Fruit fly (Drosophila melanogaster): ENCODE results near the gene CG46525.

CG46525 gene

DNA sequence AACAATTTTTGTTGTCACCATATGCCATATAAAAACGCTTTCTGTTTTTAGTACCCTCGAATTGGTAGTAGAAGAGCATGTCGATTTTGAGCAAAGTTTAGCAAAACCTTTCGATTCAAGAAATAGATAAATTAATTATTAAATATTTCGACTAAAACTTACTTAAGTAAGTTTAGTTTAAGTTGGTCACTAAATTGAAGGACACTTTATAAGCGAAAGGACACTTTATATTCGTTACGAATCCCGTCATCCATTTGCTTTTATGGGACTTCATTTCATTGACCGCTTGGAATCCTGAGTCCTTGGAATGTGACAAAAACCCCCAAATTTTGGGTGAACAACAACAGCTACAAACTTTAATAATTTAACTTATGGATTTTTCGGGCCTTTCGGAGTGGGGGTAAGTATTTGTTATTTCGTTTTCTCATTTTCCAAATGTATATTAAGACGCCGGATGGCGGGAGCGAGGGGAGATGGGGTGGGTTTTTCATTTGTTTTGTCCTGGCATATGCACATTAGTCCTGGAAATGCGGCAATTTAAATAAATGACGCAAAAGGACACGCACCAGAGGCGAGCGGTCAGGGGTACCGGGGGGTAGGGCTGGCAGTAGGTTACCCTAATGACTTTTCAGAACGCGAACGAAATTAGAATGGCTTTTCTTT lies 16.0 kb upstream of the CG46525 start (continued):
- peak; percentile 49; the same call in 2 of the 3 replicates for TF ChIP-seq CG14050 (GFP tag; IDR thresholded peaks at IDR 0.05)
- no peak for TF ChIP-seq rib (GFP tag; IDR thresholded peaks at IDR 0.05)
- TF ChIP-seq Gug (GFP tag; IDR thresholded peaks at IDR 0.05) = peak; percentile 35; the same call in 1 of the 4 replicates
- 0 out of 3 replicates have a peak, but pooled peaks have one; percentile 9 for TF ChIP-seq CG3726 (GFP tag; IDR thresholded peaks at IDR 0.05)
- peak; percentile 51 for TF ChIP-seq sd (tag; optimal IDR thresholded peaks at IDR 0.05)
- TF ChIP-seq D19B (GFP tag; optimal IDR thresholded peaks at IDR 0.05) = peak; percentile 59
- peak; percentile 12 for TF ChIP-seq CG6813 (GFP tag; optimal IDR thresholded peaks at IDR 0.05)
- peak; percentile 6 for TF ChIP-seq CG10147 (GFP tag; optimal IDR thresholded peaks at IDR 0.05)
- peak; percentile 68 for TF ChIP-seq row (GFP tag; IDR thresholded peaks at IDR 0.05)
- no peak for TF ChIP-seq zen2 (GFP tag; IDR thresholded peaks at IDR 0.05; ENCODE audit: partially characterized antibody)
- TF ChIP-seq Nf-YA (GFP tag; IDR thresholded peaks at IDR 0.05) = no peak
- peak; percentile 26 for TF ChIP-seq CG9727 (GFP tag; optimal IDR thresholded peaks at IDR 0.05)
- TF ChIP-seq tin (GFP tag; optimal IDR thresholded peaks at IDR 0.05) = peak; percentile 3
- no peak for TF ChIP-seq sug (tag; optimal IDR thresholded peaks at IDR 0.05)
- TF ChIP-seq CG17186 (GFP tag; optimal IDR thresholded peaks at IDR 0.05) = no peak
- no peak for TF ChIP-seq Rfx (GFP tag; IDR thresholded peaks at IDR 0.05)
- no peak for TF ChIP-seq chm (GFP tag; IDR thresholded peaks at IDR 0.05)
- TF ChIP-seq CG18599 (GFP tag; optimal IDR thresholded peaks at IDR 0.05) = peak; percentile 69
- peak; percentile 22; the same call in 1 of the 3 replicates for TF ChIP-seq B-H1 (GFP tag; IDR thresholded peaks at IDR 0.05)
- TF ChIP-seq zfh1 (GFP tag; IDR thresholded peaks at IDR 0.05) = peak; percentile 63; the same call in 2 of the 3 replicates
- TF ChIP-seq dimm (GFP tag; IDR thresholded peaks at IDR 0.05) = no peak
- TF ChIP-seq sisA (GFP tag; IDR thresholded peaks at IDR 0.05) = peak; percentile 54; the same call in 1 of the 2 replicates
- TF ChIP-seq E2f1 (GFP tag; IDR thresholded peaks at IDR 0.05) = peak; percentile 42; the same call in 1 of the 2 replicates
- no peak for TF ChIP-seq Hr78 (GFP tag; optimal IDR thresholded peaks at IDR 0.05)
- no peak for TF ChIP-seq tx (GFP tag; optimal IDR thresholded peaks at IDR 0.05)
- TF ChIP-seq CG4360 (GFP tag; IDR thresholded peaks at IDR 0.05) = peak; percentile 43
- peak; percentile 39 for TF ChIP-seq D19A (tag; optimal IDR thresholded peaks at IDR 0.05)
- peak; percentile 6 for TF ChIP-seq Fer3 (tag; optimal IDR thresholded peaks at IDR 0.05)
- TF ChIP-seq stwl (tag; optimal IDR thresholded peaks at IDR 0.05) = no peak
- TF ChIP-seq caup (GFP tag; optimal IDR thresholded peaks at IDR 0.05; ENCODE audit: severe bottlenecking) = peak; percentile 0
- TF ChIP-seq gce (GFP tag; IDR thresholded peaks at IDR 0.05) = 0 out of 3 replicates have a peak, but pooled peaks have one; percentile 7
- peak; percentile 48; the same call in 2 of the 3 replicates for TF ChIP-seq dysf (GFP tag; IDR thresholded peaks at IDR 0.05)
- TF ChIP-seq CG2120 (GFP tag; optimal IDR thresholded peaks at IDR 0.05) = peak; percentile 42
- TF ChIP-seq CG15269 (tag; optimal IDR thresholded peaks at IDR 0.05) = peak; percentile 33
- TF ChIP-seq eve (GFP tag; optimal IDR thresholded peaks at IDR 0.05) = peak in 1 of 2 experiments; percentile 48
- peak; percentile 3 for TF ChIP-seq CG12942 (GFP tag; optimal IDR thresholded peaks at IDR 0.05)
- TF ChIP-seq Hr3 (GFP tag; optimal IDR thresholded peaks at IDR 0.05) = peak; percentile 21
- peak; percentile 16 for TF ChIP-seq CG1603 (tag; optimal IDR thresholded peaks at IDR 0.05)
- TF ChIP-seq CG6272 (GFP tag; IDR thresholded peaks at IDR 0.05) = no peak
- TF ChIP-seq lmd (GFP tag; IDR thresholded peaks at IDR 0.05) = 0 out of 2 replicates have a peak, but pooled peaks have one; percentile 17
- TF ChIP-seq sens (GFP tag) = peak; percentile 81
- TF ChIP-seq Elba2 (GFP tag; optimal IDR thresholded peaks at IDR 0.05) = no peak
- TF ChIP-seq CG14710 (tag; optimal IDR thresholded peaks at IDR 0.05) = peak; percentile 18
- TF ChIP-seq CG8924 (tag; optimal IDR thresholded peaks at IDR 0.05) = peak; percentile 5
- no peak for TF ChIP-seq Dek (tag; optimal IDR thresholded peaks at IDR 0.05)
- no peak for TF ChIP-seq vfl (GFP tag; optimal IDR thresholded peaks at IDR 0.05)
- no peak for TF ChIP-seq hkb (optimal IDR thresholded peaks at IDR 0.05)
- peak; percentile 59; the same call in 1 of the 2 replicates for TF ChIP-seq hkb (GFP tag; IDR thresholded peaks at IDR 0.05)
- peak; percentile 50 for TF ChIP-seq Sox102F (GFP tag; optimal IDR thresholded peaks at IDR 0.05)
